Worm (Caenorhabditis elegans) whole organism, young adult: ENCODE data around the gene snt-7.
A peak's percentile ranks its signal among the peaks of the same experiment; 100 is the strongest.

Source experiments
- ZK185.1 ChIP-seq: sonication (generic microtip); optimal IDR thresholded peaks from 2 replicates; lab custom pipeline; 2016; ENCODE audit warnings: mild to moderate bottlenecking, missing genetic modification characterization, missing compliant biosample characterization; ENCODE audit not compliant: poor library complexity, severe bottlenecking
- akir-1 ChIP-seq: fragments of 200-800 bp; sonication (Bioruptor generic); optimal IDR thresholded peaks from 2 replicates; lab custom pipeline; 2018; ENCODE audit warnings: mild to moderate bottlenecking, missing genetic modification characterization, moderate library complexity, missing compliant biosample characterization
- egl-18 ChIP-seq: fragments of 200-800 bp; sonication (Bioruptor generic); IDR thresholded peaks from 2 replicates; pipeline ENCODE4 v1.3.6; 2022; ENCODE audit warnings: missing genetic modification reagents, missing genetic modification characterization, missing compliant biosample characterization
- nfya-1 ChIP-seq: sonication (generic microtip); optimal IDR thresholded peaks from 2 replicates; lab custom pipeline; 2017; ENCODE audit warnings: antibody characterized with exemption, missing compliant biosample characterization, missing genetic modification characterization, borderline replicate concordance; ENCODE audit not compliant: insufficient read depth
- rpc-1 ChIP-seq, 2 experiments: fragments of 150-350 bp in 1 of 2; sonication (generic microtip) in 1 of 2; optimal IDR thresholded peaks; 2 replicates each; lab custom pipeline; 2014 to 2018; ENCODE audit warnings: missing biosample characterization in 1 of 2, missing genetic modification characterization in 1 of 2, missing genetic modification reagents in 1 of 2, missing genotype in 1 of 2
- sea-2 ChIP-seq: fragments of 200-800 bp; sonication (Bioruptor generic); IDR thresholded peaks from 2 replicates; pipeline ENCODE4 v1.3.6; 2022; ENCODE audit warnings: missing genetic modification characterization, missing compliant biosample characterization
- snpc-3.4 ChIP-seq: sonication (generic microtip); optimal IDR thresholded peaks from 2 replicates; lab custom pipeline; 2017; ENCODE audit warnings: missing genetic modification characterization, mild to moderate bottlenecking, missing compliant biosample characterization, antibody characterized with exemption, moderate library complexity, missing genotype, missing genetic modification reagents
- snpc-4 ChIP-seq, 5 experiments: fragments of 150-350 bp in 1 of 5; sonication (generic microtip) in 4 of 5; optimal IDR thresholded peaks; 2 replicates each; lab custom pipeline; 2014 to 2018; ENCODE audit warnings: missing genetic modification characterization in 5 of 5, missing biosample characterization in 3 of 5, antibody characterized with exemption in 2 of 5, mild to moderate bottlenecking in 2 of 5, missing compliant biosample characterization in 2 of 5, missing genotype in 2 of 5, moderate library complexity in 2 of 5, missing genetic modification reagents in 1 of 5
- unc-130 ChIP-seq: sonication (generic microtip); optimal IDR thresholded peaks from 2 replicates; lab custom pipeline; 2016; ENCODE audit warnings: missing genetic modification reagents, missing genetic modification characterization, missing compliant biosample characterization
- unc-62 ChIP-seq: fragments of 150-350 bp; optimal IDR thresholded peaks from 2 replicates; lab custom pipeline; 2014; ENCODE audit warnings: missing biosample characterization, missing genetic modification reagents, missing genetic modification characterization
- zfh-2 ChIP-seq: fragments of 200-800 bp; sonication (Bioruptor generic); conservative IDR thresholded peaks from 2 replicates; pipeline ENCODE4 v1.3.6; 2022; ENCODE audit warnings: missing genetic modification reagents, missing genetic modification characterization, missing compliant biosample characterization

DNA sequence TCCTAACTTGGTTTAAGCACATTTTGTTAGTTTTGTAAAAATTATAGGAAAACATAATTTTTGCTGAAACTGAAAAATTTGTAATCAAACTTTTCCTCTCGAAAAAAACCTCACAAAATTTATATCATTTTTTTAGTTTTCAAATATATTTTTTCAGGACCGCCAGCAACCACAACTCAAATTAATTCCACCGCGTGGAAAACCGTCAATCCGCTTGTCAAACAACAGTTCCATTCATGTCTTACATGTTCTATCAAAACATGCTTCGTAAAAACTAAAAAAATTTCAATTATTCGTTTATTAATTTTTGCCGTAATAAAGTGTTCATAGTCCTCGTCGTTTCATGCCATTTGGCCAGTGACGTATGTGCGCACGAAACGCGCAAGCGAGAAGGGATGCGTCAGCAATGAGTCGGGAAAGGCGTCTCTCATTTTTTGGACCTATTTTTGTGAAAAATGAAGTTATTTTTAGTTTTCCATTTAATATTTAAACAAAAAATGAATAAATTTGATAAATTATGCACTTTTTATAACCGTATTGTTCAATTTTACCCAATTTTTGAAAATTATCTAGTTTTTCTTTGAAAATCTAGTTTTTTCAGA lies 25.5 kb downstream of the snt-7 start, which contains the start of gene ucr-2.2:
- TF ChIP-seq snpc-3.4 (tag; lab: Kevin White, UChicago) (no peak), snpc-4 (GFP tag; optimal IDR thresholded peaks at IDR 0.05; lab: Kevin White, UChicago) (no peak), snpc-4 (tag; optimal IDR thresholded peaks at IDR 0.05; lab: Kevin White, UChicago) (peak; percentile 8 to 80 (median 66)), unc-62 (no peak), akir-1 (no peak), sea-2 (no peak), unc-130 (GFP tag; lab: Kevin White, UChicago) (no peak), ZK185.1 (tag; lab: Kevin White, UChicago) (peak; percentile 83), zfh-2 (peak; percentile 52; the same call in 1 of the 2 replicates), rpc-1 (optimal IDR thresholded peaks at IDR 0.05; lab: Kevin White, UChicago) (no peak), rpc-1 (tag; optimal IDR thresholded peaks at IDR 0.05; lab: Kevin White, UChicago) (no peak), nfya-1 (tag; lab: Kevin White, UChicago) (no peak), egl-18 (GFP tag; lab: Robert Waterston, UW) (no peak)
